Fruit fly (Drosophila melanogaster) whole organism, embryonic: Measurements from ENCODE around the gene CG11000.

ENCODE experiments used
- Abd-B ChIP-seq: fragments of 200-800 bp; sonication (Bioruptor generic); optimal IDR thresholded peaks from 2 replicates; lab custom pipeline; 2018; ENCODE audit warnings: missing biosample characterization, mild to moderate bottlenecking, missing genetic modification characterization, moderate library complexity
- Aef1 ChIP-seq: fragments of 200-800 bp; sonication (Bioruptor generic); IDR thresholded peaks from 3 replicates; pipeline ENCODE4 v1.3.6; 2022; ENCODE audit warnings: missing biosample characterization, missing genetic modification characterization
- Atf6 ChIP-seq: fragments of 200-800 bp; sonication (Bioruptor generic); IDR thresholded peaks from 2 replicates; pipeline ENCODE4 v1.3.6; 2022; ENCODE audit warnings: missing biosample characterization, missing genetic modification characterization
- B-H2 ChIP-seq: fragments of 200-800 bp; sonication (Bioruptor generic); optimal IDR thresholded peaks from 2 replicates; lab custom pipeline; 2018; ENCODE audit warnings: missing biosample characterization, mild to moderate bottlenecking, missing genetic modification characterization
- CG12299 ChIP-seq: fragments of 200-800 bp; sonication (Bioruptor generic); optimal IDR thresholded peaks from 2 replicates; lab custom pipeline; 2018; ENCODE audit warnings: missing biosample characterization, mild to moderate bottlenecking, missing genetic modification characterization
- CG13775 ChIP-seq: fragments of 200-800 bp; sonication (Bioruptor generic); optimal IDR thresholded peaks from 3 replicates; lab custom pipeline; 2017; ENCODE audit warnings: missing biosample characterization, mild to moderate bottlenecking, missing genetic modification characterization
- CG15011 ChIP-seq: fragments of 200-800 bp; sonication (Bioruptor generic); optimal IDR thresholded peaks from 3 replicates; lab custom pipeline; 2018; ENCODE audit warnings: missing biosample characterization, mild to moderate bottlenecking, missing genetic modification characterization
- CG1529 ChIP-seq: fragments of 200-800 bp; sonication (Bioruptor generic); optimal IDR thresholded peaks from 3 replicates; lab custom pipeline; 2018; ENCODE audit warnings: missing biosample characterization, missing genetic modification characterization
- CG2875 ChIP-seq: fragments of 200-800 bp; sonication (Bioruptor generic); optimal IDR thresholded peaks from 2 replicates; lab custom pipeline; 2017; ENCODE audit warnings: missing biosample characterization, mild to moderate bottlenecking, missing genetic modification characterization, missing genetic modification reagents
- CG31224 ChIP-seq: fragments of 200-800 bp; sonication (Bioruptor generic); IDR thresholded peaks from 2 replicates; pipeline ENCODE4 v1.3.6; 2022; ENCODE audit warnings: missing biosample characterization, missing genetic modification characterization
- CG32532 ChIP-seq: fragments of 200-800 bp; sonication (Bioruptor generic); IDR thresholded peaks from 2 replicates; pipeline ENCODE4 v1.3.6; 2022; ENCODE audit warnings: missing biosample characterization, missing genetic modification characterization
- CG3407 ChIP-seq: fragments of 200-800 bp; sonication (Bioruptor generic); optimal IDR thresholded peaks from 2 replicates; lab custom pipeline; 2018; ENCODE audit warnings: missing biosample characterization, mild to moderate bottlenecking, missing genetic modification characterization
- CG4360 ChIP-seq: fragments of 200-800 bp; sonication (Bioruptor generic); IDR thresholded peaks from 2 replicates; pipeline ENCODE4 v1.3.6; 2022; ENCODE audit warnings: missing biosample characterization, missing genetic modification characterization
- CG6175 ChIP-seq: fragments of 200-800 bp; sonication (Bioruptor generic); IDR thresholded peaks from 3 replicates; pipeline ENCODE4 v1.3.6; 2022; ENCODE audit warnings: missing biosample characterization, missing genetic modification characterization
- CG6683 ChIP-seq: fragments of 200-800 bp; sonication (Bioruptor generic); optimal IDR thresholded peaks from 2 replicates; lab custom pipeline; 2017; ENCODE audit warnings: missing biosample characterization, mild to moderate bottlenecking, missing genetic modification characterization, missing genetic modification reagents
- CG6813 ChIP-seq: fragments of 200-800 bp; sonication (Bioruptor generic); optimal IDR thresholded peaks from 2 replicates; lab custom pipeline; 2017; ENCODE audit warnings: missing biosample characterization, missing genetic modification characterization, mild to moderate bottlenecking, moderate library complexity, missing genetic modification reagents
- CG8478 ChIP-seq: fragments of >200 bp; optimal IDR thresholded peaks from 2 replicates; lab custom pipeline; 2018
- CG9727 ChIP-seq: fragments of 200-800 bp; sonication (Bioruptor generic); optimal IDR thresholded peaks from 3 replicates; lab custom pipeline; 2017; ENCODE audit warnings: missing biosample characterization, mild to moderate bottlenecking, missing genetic modification characterization
- D ChIP-seq, 2 experiments: fragments of 200-800 bp in 1 of 2; fragments of >200 bp in 1 of 2; sonication (Bioruptor generic) in 1 of 2; optimal IDR thresholded peaks; 2 replicates in 1 of 2; 3 replicates in 1 of 2; lab custom pipeline; 2017; ENCODE audit warnings: mild to moderate bottlenecking in 1 of 2, missing biosample characterization in 1 of 2, missing genetic modification characterization in 1 of 2, missing genetic modification reagents in 1 of 2
- Dad ChIP-seq: fragments of 200-800 bp; sonication (Bioruptor generic); optimal IDR thresholded peaks from 3 replicates; lab custom pipeline; 2016; ENCODE audit warnings: missing biosample characterization, missing genetic modification characterization
- Deaf1 ChIP-seq: fragments of 200-800 bp; optimal IDR thresholded peaks from 3 replicates; lab custom pipeline; 2019; ENCODE audit warnings: missing biosample characterization, mild to moderate bottlenecking, missing genetic modification characterization, moderate library complexity
- Dll ChIP-seq: fragments of 200-800 bp; sonication (Bioruptor generic); IDR thresholded peaks from 4 replicates; pipeline ENCODE4 v1.3.6; 2022; ENCODE audit warnings: missing biosample characterization, missing genetic modification characterization; ENCODE audit not compliant: partially characterized antibody
- Ets65A ChIP-seq: fragments of 200-800 bp; sonication (Bioruptor generic); peaks from one replicate; lab custom pipeline; 2016; ENCODE audit warnings: missing biosample characterization, missing genetic modification characterization
- Hr51 ChIP-seq, 2 experiments: fragments of 200-800 bp; sonication (Bioruptor generic); optimal IDR thresholded peaks; 2 replicates in 1 of 2; 3 replicates in 1 of 2; lab custom pipeline; 2016 to 2018; ENCODE audit warnings: missing biosample characterization in 2 of 2, missing genetic modification characterization in 2 of 2, mild to moderate bottlenecking in 1 of 2, moderate library complexity in 1 of 2
- MTF-1 ChIP-seq: fragments of 200-800 bp; sonication (Bioruptor generic); optimal IDR thresholded peaks from 2 replicates; lab custom pipeline; 2018; ENCODE audit warnings: missing biosample characterization, mild to moderate bottlenecking, missing genetic modification characterization, borderline replicate concordance
- NC2β ChIP-seq: fragments of 200-800 bp; sonication (Bioruptor generic); optimal IDR thresholded peaks from 2 replicates; lab custom pipeline; 2016; ENCODE audit warnings: missing biosample characterization, missing genetic modification characterization
- NK7.1 ChIP-seq: fragments of 200-800 bp; sonication (Bioruptor generic); optimal IDR thresholded peaks from 3 replicates; lab custom pipeline; 2016; ENCODE audit warnings: missing biosample characterization, missing genetic modification characterization
- Neu2 ChIP-seq: fragments of 200-800 bp; sonication (Bioruptor generic); optimal IDR thresholded peaks from 3 replicates; lab custom pipeline; 2016; ENCODE audit warnings: missing biosample characterization, missing genetic modification characterization, borderline replicate concordance
- Oaz ChIP-seq: fragments of 200-800 bp; sonication (Bioruptor generic); IDR thresholded peaks from 2 replicates; pipeline ENCODE4 v1.3.6; 2022; ENCODE audit warnings: missing biosample characterization, missing genetic modification characterization
- Pdp1 ChIP-seq, 2 experiments: fragments of 200-800 bp; sonication (Bioruptor generic); optimal IDR thresholded peaks; 3 replicates each; lab custom pipeline; 2016; ENCODE audit warnings: missing biosample characterization in 2 of 2, missing genetic modification characterization in 2 of 2, mild to moderate bottlenecking in 1 of 2, moderate library complexity in 1 of 2
- Sin3A ChIP-seq: fragments of >200 bp; optimal IDR thresholded peaks from 2 replicates; lab custom pipeline; 2018
- Usf ChIP-seq: fragments of 200-800 bp; sonication (Bioruptor generic); optimal IDR thresholded peaks from 2 replicates; lab custom pipeline; 2017; ENCODE audit warnings: missing genotype, missing biosample characterization, missing genetic modification characterization
- amos ChIP-seq: fragments of 200-800 bp; sonication (Bioruptor generic); IDR thresholded peaks from 2 replicates; pipeline ENCODE4 v1.3.6; 2022; ENCODE audit warnings: missing biosample characterization, missing genetic modification characterization; ENCODE audit not compliant: partially characterized antibody
- bbx ChIP-seq: fragments of 200-800 bp; sonication (Bioruptor generic); IDR thresholded peaks from 2 replicates; pipeline ENCODE4 v1.3.6; 2022; ENCODE audit warnings: missing biosample characterization, missing genetic modification characterization; ENCODE audit not compliant: partially characterized antibody
- bowl ChIP-seq: fragments of 200-800 bp; sonication (Bioruptor generic); IDR thresholded peaks from 2 replicates; pipeline ENCODE4 v1.3.6; 2022; ENCODE audit warnings: missing biosample characterization, missing genetic modification characterization
- croc ChIP-seq: fragments of 200-800 bp; sonication (Bioruptor generic); conservative IDR thresholded peaks from 3 replicates; pipeline ENCODE4 v1.3.6; 2022; ENCODE audit warnings: missing biosample characterization, missing genetic modification characterization
- esg ChIP-seq: fragments of 200-800 bp; sonication (Bioruptor generic); conservative IDR thresholded peaks from 2 replicates; pipeline ENCODE4 v1.3.6; 2022; ENCODE audit warnings: missing biosample characterization, missing genetic modification characterization
- ewg ChIP-seq: fragments of 200-800 bp; sonication (Bioruptor generic); optimal IDR thresholded peaks from 3 replicates; lab custom pipeline; 2017; ENCODE audit warnings: mild to moderate bottlenecking, missing biosample characterization, missing genetic modification reagents, missing genetic modification characterization
- exex ChIP-seq: fragments of 200-800 bp; sonication (Bioruptor generic); optimal IDR thresholded peaks from 4 replicates; lab custom pipeline; 2018; ENCODE audit warnings: missing biosample characterization, mild to moderate bottlenecking, missing genetic modification characterization, moderate library complexity
- fd102C ChIP-seq: fragments of 200-800 bp; sonication (Bioruptor generic); optimal IDR thresholded peaks from 2 replicates; lab custom pipeline; 2018; ENCODE audit warnings: missing biosample characterization, mild to moderate bottlenecking, missing genetic modification characterization, moderate library complexity
- gcm ChIP-seq: fragments of 200-800 bp; sonication (Bioruptor generic); optimal IDR thresholded peaks from 2 replicates; lab custom pipeline; 2019; ENCODE audit warnings: missing biosample characterization, mild to moderate bottlenecking, missing genetic modification characterization, moderate library complexity
- hkb ChIP-seq, 2 experiments: fragments of 200-800 bp in 1 of 2; fragments of >200 bp in 1 of 2; sonication (Bioruptor generic) in 1 of 2; IDR thresholded peaks in 1 of 2; optimal IDR thresholded peaks in 1 of 2; 2 replicates each; pipeline versions ENCODE4 v1.3.6 to Lab custom; 2017 to 2022; ENCODE audit warnings: missing biosample characterization in 1 of 2, missing genetic modification characterization in 1 of 2
- maf-S ChIP-seq: fragments of 200-800 bp; sonication (Bioruptor generic); optimal IDR thresholded peaks from 2 replicates; lab custom pipeline; 2016; ENCODE audit warnings: missing biosample characterization, missing genetic modification characterization
- phol ChIP-seq: fragments of 200-800 bp; sonication (Bioruptor generic); optimal IDR thresholded peaks from 3 replicates; lab custom pipeline; 2018; ENCODE audit warnings: missing biosample characterization, mild to moderate bottlenecking, missing genetic modification characterization, moderate library complexity
- sob ChIP-seq: fragments of 200-800 bp; sonication (Bioruptor generic); IDR thresholded peaks from 2 replicates; pipeline ENCODE4 v1.3.6; 2022; ENCODE audit warnings: missing biosample characterization, missing genetic modification characterization
- trh ChIP-seq: fragments of 200-800 bp; sonication (Bioruptor generic); optimal IDR thresholded peaks from 2 replicates; lab custom pipeline; 2016; ENCODE audit warnings: missing biosample characterization, missing genetic modification characterization
- unpg ChIP-seq: fragments of 200-800 bp; sonication (Bioruptor generic); optimal IDR thresholded peaks from 3 replicates; lab custom pipeline; 2018; ENCODE audit warnings: missing biosample characterization, mild to moderate bottlenecking, missing genetic modification characterization, moderate library complexity

The CG11000 gene

dm6 chr3R:5778731-5779593 lies 23.2 kb upstream of the CG11000 start, which contains the start of gene jagn (continued):
- TF ChIP-seq CG12299 (tag; lab: Kevin White, UChicago) (no peak), Atf6 (GFP tag; lab: Robert Waterston, UW) (peak; percentile 47; the same call in 1 of the 2 replicates), fd102C (no peak), CG31224 (GFP tag; lab: Robert Waterston, UW) (no peak), maf-S (GFP tag; lab: Kevin White, UChicago) (peak; percentile 46), Deaf1 (tag; lab: Kevin White, UChicago) (peak; percentile 41), CG1529 (no peak), CG6813 (no peak), B-H2 (GFP tag; lab: Kevin White, UChicago) (peak; percentile 68), Oaz (GFP tag; lab: Robert Waterston, UW) (no peak), CG3407 (no peak), D (optimal IDR thresholded peaks at IDR 0.05; lab: Kevin White, UChicago) (no peak), D (GFP tag; optimal IDR thresholded peaks at IDR 0.05; lab: Kevin White, UChicago) (no peak), exex (peak; percentile 34), Aef1 (GFP tag; lab: Robert Waterston, UW) (peak; percentile 52), amos (peak; percentile 100), CG32532 (GFP tag; lab: Robert Waterston, UW) (peak; percentile 75), hkb (optimal IDR thresholded peaks at IDR 0.05; lab: Kevin White, UChicago) (peak; percentile 25), hkb (GFP tag; IDR thresholded peaks at IDR 0.05; lab: Robert Waterston, UW) (peak; percentile 52; the same call in 1 of the 2 replicates), CG8478 (lab: Kevin White, UChicago) (no peak), CG9727 (GFP tag; lab: Kevin White, UChicago) (peak; percentile 75), Dad (GFP tag; lab: Kevin White, UChicago) (peak; percentile 48), CG6683 (GFP tag; lab: Kevin White, UChicago) (peak; percentile 10), Abd-B (GFP tag; lab: Kevin White, UChicago) (peak; percentile 66), MTF-1 (GFP tag; lab: Kevin White, UChicago) (peak; percentile 65), ewg (GFP tag; lab: Kevin White, UChicago) (peak; percentile 30), sob (GFP tag; lab: Robert Waterston, UW) (peak; percentile 72; the same call in 1 of the 2 replicates), Neu2 (GFP tag; lab: Kevin White, UChicago) (no peak), Pdp1 (GFP tag; optimal IDR thresholded peaks at IDR 0.05; lab: Kevin White, UChicago) (peak; percentile 52 to 76), bowl (no peak), Hr51 (GFP tag; optimal IDR thresholded peaks at IDR 0.05; lab: Kevin White, UChicago) (peak; percentile 35 to 69), trh (no peak), Usf (GFP tag; lab: Kevin White, UChicago) (peak; percentile 42), CG6175 (GFP tag; lab: Robert Waterston, UW) (0 out of 3 replicates have a peak, but pooled peaks have one; percentile 43), Sin3A (lab: Kevin White, UChicago) (peak; percentile 75), unpg (GFP tag; lab: Kevin White, UChicago) (peak; percentile 43), phol (peak; percentile 49), NK7.1 (GFP tag; lab: Kevin White, UChicago) (no peak), Dll (peak; percentile 99), CG4360 (GFP tag; lab: Robert Waterston, UW) (no peak), croc (GFP tag; lab: Robert Waterston, UW) (no peak), CG13775 (GFP tag; lab: Kevin White, UChicago) (peak; percentile 68), Ets65A (GFP tag; lab: Kevin White, UChicago) (peak; percentile 95), NC2β (GFP tag; lab: Kevin White, UChicago) (peak; percentile 43), gcm (no peak), esg (GFP tag; lab: Robert Waterston, UW) (no peak), bbx (GFP tag; lab: Robert Waterston, UW) (peak; percentile 100), CG2875 (no peak), CG15011 (GFP tag; lab: Kevin White, UChicago) (peak; percentile 2)
